Fruit fly (Drosophila melanogaster) whole organism, embryonic: ENCODE data around the gene CG14234.

Experiments
- Antp ChIP-seq: fragments of 200-800 bp; sonication (Bioruptor generic); optimal IDR thresholded peaks from 3 replicates; lab custom pipeline; 2016; ENCODE audit warnings: missing biosample characterization, missing genetic modification characterization
- Asciz ChIP-seq: fragments of 200-800 bp; sonication (Bioruptor generic); optimal IDR thresholded peaks from 2 replicates; lab custom pipeline; 2017; ENCODE audit warnings: missing biosample characterization, mild to moderate bottlenecking, missing genetic modification characterization, missing genetic modification reagents
- Atf-2 ChIP-seq: fragments of 200-800 bp; sonication (Bioruptor generic); optimal IDR thresholded peaks from 2 replicates; lab custom pipeline; 2016; ENCODE audit warnings: missing biosample characterization, missing genetic modification characterization
- CG11695 ChIP-seq: fragments of 200-800 bp; sonication (Bioruptor generic); IDR thresholded peaks from 3 replicates; pipeline ENCODE4 v1.3.6; 2022; ENCODE audit warnings: missing biosample characterization, missing genetic modification characterization
- CG12155 ChIP-seq: fragments of 200-800 bp; sonication (Bioruptor generic); optimal IDR thresholded peaks from 3 replicates; lab custom pipeline; 2016; ENCODE audit warnings: missing biosample characterization, missing genetic modification characterization
- CG12659 ChIP-seq: fragments of 200-800 bp; sonication (Bioruptor generic); optimal IDR thresholded peaks from 3 replicates; lab custom pipeline; 2017; ENCODE audit warnings: mild to moderate bottlenecking, missing biosample characterization, missing genetic modification reagents, missing genetic modification characterization
- CG12744 ChIP-seq: fragments of 200-800 bp; sonication (Bioruptor generic); optimal IDR thresholded peaks from 2 replicates; lab custom pipeline; 2016; ENCODE audit warnings: missing biosample characterization, missing genetic modification characterization
- CG13624 ChIP-seq: fragments of 200-800 bp; sonication (Bioruptor generic); optimal IDR thresholded peaks from 2 replicates; lab custom pipeline; 2016; ENCODE audit warnings: missing biosample characterization, missing genetic modification characterization
- CG17328 ChIP-seq: fragments of 200-800 bp; sonication (Bioruptor generic); IDR thresholded peaks from 2 replicates; pipeline ENCODE4 v1.3.6; 2022; ENCODE audit warnings: missing biosample characterization, missing genetic modification characterization
- CG17359 ChIP-seq: fragments of 200-800 bp; sonication (Bioruptor generic); optimal IDR thresholded peaks from 3 replicates; lab custom pipeline; 2018; ENCODE audit warnings: missing biosample characterization, mild to moderate bottlenecking, missing genetic modification characterization, moderate library complexity
- CG2116 ChIP-seq: fragments of 200-800 bp; sonication (Bioruptor generic); optimal IDR thresholded peaks from 3 replicates; lab custom pipeline; 2018; ENCODE audit warnings: missing biosample characterization, mild to moderate bottlenecking, missing genetic modification characterization
- CG2678 ChIP-seq: fragments of 200-800 bp; sonication (Bioruptor generic); optimal IDR thresholded peaks from 3 replicates; lab custom pipeline; 2019; ENCODE audit warnings: missing biosample characterization, mild to moderate bottlenecking, missing genetic modification characterization, moderate library complexity
- CG30431 ChIP-seq: fragments of 200-800 bp; sonication (Bioruptor generic); optimal IDR thresholded peaks from 2 replicates; lab custom pipeline; 2017; ENCODE audit warnings: missing biosample characterization, missing genetic modification characterization
- CG32532 ChIP-seq: fragments of 200-800 bp; sonication (Bioruptor generic); IDR thresholded peaks from 2 replicates; pipeline ENCODE4 v1.3.6; 2022; ENCODE audit warnings: missing biosample characterization, missing genetic modification characterization
- CG4360 ChIP-seq: fragments of 200-800 bp; sonication (Bioruptor generic); IDR thresholded peaks from 2 replicates; pipeline ENCODE4 v1.3.6; 2022; ENCODE audit warnings: missing biosample characterization, missing genetic modification characterization
- CG4404 ChIP-seq: fragments of 200-800 bp; sonication (Bioruptor generic); IDR thresholded peaks from 2 replicates; pipeline ENCODE4 v1.3.6; 2022; ENCODE audit warnings: missing biosample characterization, missing genetic modification characterization
- CG6254 ChIP-seq: fragments of 200-800 bp; sonication (Bioruptor generic); optimal IDR thresholded peaks from 3 replicates; lab custom pipeline; 2017; ENCODE audit warnings: mild to moderate bottlenecking, missing biosample characterization, missing genetic modification reagents, missing genetic modification characterization
- CG6813 ChIP-seq: fragments of 200-800 bp; sonication (Bioruptor generic); optimal IDR thresholded peaks from 2 replicates; lab custom pipeline; 2017; ENCODE audit warnings: missing biosample characterization, missing genetic modification characterization, mild to moderate bottlenecking, moderate library complexity, missing genetic modification reagents
- CG8290 ChIP-seq, 3 experiments: fragments of 200-800 bp; sonication (Bioruptor generic); optimal IDR thresholded peaks; 2 replicates each; lab custom pipeline; 2016 to 2019; ENCODE audit warnings: missing biosample characterization in 3 of 3, missing genetic modification characterization in 3 of 3, mild to moderate bottlenecking in 2 of 3, moderate library complexity in 1 of 3
- CG8359 ChIP-seq: fragments of 200-800 bp; sonication (Bioruptor generic); optimal IDR thresholded peaks from 2 replicates; lab custom pipeline; 2017; ENCODE audit warnings: missing biosample characterization, mild to moderate bottlenecking, missing genetic modification characterization, borderline replicate concordance
- D ChIP-seq, 2 experiments: fragments of 200-800 bp in 1 of 2; fragments of >200 bp in 1 of 2; sonication (Bioruptor generic) in 1 of 2; optimal IDR thresholded peaks; 2 replicates in 1 of 2; 3 replicates in 1 of 2; lab custom pipeline; 2017; ENCODE audit warnings: mild to moderate bottlenecking in 1 of 2, missing biosample characterization in 1 of 2, missing genetic modification characterization in 1 of 2, missing genetic modification reagents in 1 of 2
- HmgZ ChIP-seq: fragments of 200-800 bp; sonication (Bioruptor generic); optimal IDR thresholded peaks from 2 replicates; lab custom pipeline; 2018; ENCODE audit warnings: missing biosample characterization, mild to moderate bottlenecking, missing genetic modification characterization
- Jarid2 ChIP-seq: fragments of 200-800 bp; sonication (Bioruptor generic); optimal IDR thresholded peaks from 3 replicates; lab custom pipeline; 2017; ENCODE audit warnings: mild to moderate bottlenecking, missing biosample characterization, missing genetic modification reagents, missing genetic modification characterization
- MESR4 ChIP-seq: fragments of 200-800 bp; sonication (Bioruptor generic); optimal IDR thresholded peaks from 2 replicates; lab custom pipeline; 2018; ENCODE audit warnings: missing biosample characterization, mild to moderate bottlenecking, missing genetic modification characterization, moderate library complexity
- Max ChIP-seq: fragments of 200-800 bp; sonication (Bioruptor generic); optimal IDR thresholded peaks from 2 replicates; lab custom pipeline; 2016; ENCODE audit warnings: missing biosample characterization, mild to moderate bottlenecking, missing genetic modification characterization
- Meics ChIP-seq: fragments of 200-800 bp; sonication (Bioruptor generic); optimal IDR thresholded peaks from 2 replicates; lab custom pipeline; 2017; ENCODE audit warnings: missing biosample characterization, mild to moderate bottlenecking, missing genetic modification characterization
- Nf-YA ChIP-seq: fragments of 200-800 bp; sonication (Bioruptor generic); IDR thresholded peaks from 2 replicates; pipeline ENCODE4 v1.3.6; 2022; ENCODE audit warnings: missing biosample characterization, missing genetic modification characterization
- Optix ChIP-seq: fragments of 200-800 bp; sonication (Bioruptor generic); IDR thresholded peaks from 3 replicates; pipeline ENCODE4 v1.3.6; 2022; ENCODE audit warnings: missing biosample characterization, missing genetic modification characterization
- Sox102F ChIP-seq: fragments of 200-800 bp; sonication (Bioruptor generic); optimal IDR thresholded peaks from 2 replicates; lab custom pipeline; 2018; ENCODE audit warnings: missing biosample characterization, mild to moderate bottlenecking, missing genetic modification characterization, moderate library complexity
- Usf ChIP-seq: fragments of 200-800 bp; sonication (Bioruptor generic); optimal IDR thresholded peaks from 2 replicates; lab custom pipeline; 2017; ENCODE audit warnings: missing genotype, missing biosample characterization, missing genetic modification characterization
- danr ChIP-seq: fragments of 200-800 bp; sonication (Bioruptor generic); IDR thresholded peaks from 2 replicates; pipeline ENCODE4 v1.3.6; 2022; ENCODE audit warnings: missing biosample characterization, missing genetic modification characterization
- disco-r ChIP-seq: fragments of 200-800 bp; sonication (Bioruptor generic); optimal IDR thresholded peaks from 2 replicates; lab custom pipeline; 2016; ENCODE audit warnings: missing biosample characterization, missing genetic modification characterization
- fd102C ChIP-seq: fragments of 200-800 bp; sonication (Bioruptor generic); optimal IDR thresholded peaks from 2 replicates; lab custom pipeline; 2018; ENCODE audit warnings: missing biosample characterization, mild to moderate bottlenecking, missing genetic modification characterization, moderate library complexity
- fd64A ChIP-seq: fragments of 200-800 bp; sonication (Bioruptor generic); optimal IDR thresholded peaks from 3 replicates; lab custom pipeline; 2018; ENCODE audit warnings: missing biosample characterization, mild to moderate bottlenecking, missing genetic modification characterization
- gcm ChIP-seq: fragments of 200-800 bp; sonication (Bioruptor generic); optimal IDR thresholded peaks from 2 replicates; lab custom pipeline; 2019; ENCODE audit warnings: missing biosample characterization, mild to moderate bottlenecking, missing genetic modification characterization, moderate library complexity
- grau ChIP-seq: fragments of 200-800 bp; optimal IDR thresholded peaks from 3 replicates; lab custom pipeline; 2019; ENCODE audit warnings: missing biosample characterization, mild to moderate bottlenecking, missing genetic modification characterization, moderate library complexity
- gro ChIP-seq: fragments of 200-800 bp; sonication (Bioruptor generic); optimal IDR thresholded peaks from 2 replicates; lab custom pipeline; 2016; ENCODE audit warnings: missing biosample characterization, missing genetic modification characterization
- h ChIP-seq: fragments of >200 bp; optimal IDR thresholded peaks from 2 replicates; lab custom pipeline; 2017
- ken ChIP-seq: fragments of 200-800 bp; sonication (Bioruptor generic); IDR thresholded peaks from 3 replicates; pipeline ENCODE4 v1.3.6; 2022; ENCODE audit warnings: missing biosample characterization, missing genetic modification characterization
- nerfin-1 ChIP-seq: fragments of 200-800 bp; sonication (Bioruptor generic); optimal IDR thresholded peaks from 3 replicates; lab custom pipeline; 2019; ENCODE audit warnings: missing biosample characterization, mild to moderate bottlenecking, missing genetic modification characterization, moderate library complexity
- otp ChIP-seq: fragments of 200-800 bp; sonication (Bioruptor generic); IDR thresholded peaks from 3 replicates; pipeline ENCODE4, ENCODE4 v1.3.6; 2022; ENCODE audit warnings: missing biosample characterization, missing genetic modification characterization
- so ChIP-seq: fragments of 200-800 bp; sonication (Bioruptor generic); IDR thresholded peaks from 3 replicates; pipeline ENCODE4 v1.3.6; 2022; ENCODE audit warnings: missing biosample characterization, missing genetic modification characterization
- sqz ChIP-seq: fragments of 200-800 bp; sonication (Bioruptor generic); optimal IDR thresholded peaks from 3 replicates; lab custom pipeline; 2018; ENCODE audit warnings: missing biosample characterization, mild to moderate bottlenecking, missing genetic modification characterization
- ssp ChIP-seq: fragments of 200-800 bp; sonication (Bioruptor generic); IDR thresholded peaks from 2 replicates; pipeline ENCODE4 v1.3.6; 2022; ENCODE audit warnings: missing biosample characterization, missing genetic modification characterization
- tin ChIP-seq: fragments of 200-800 bp; sonication (Bioruptor generic); optimal IDR thresholded peaks from 3 replicates; lab custom pipeline; 2016; ENCODE audit warnings: missing biosample characterization, missing genetic modification characterization
- toy ChIP-seq: fragments of 200-800 bp; sonication (Bioruptor generic); IDR thresholded peaks from 2 replicates; pipeline ENCODE4 v1.3.6; 2022; ENCODE audit warnings: missing biosample characterization, missing genetic modification characterization
- unpg ChIP-seq: fragments of 200-800 bp; sonication (Bioruptor generic); optimal IDR thresholded peaks from 3 replicates; lab custom pipeline; 2018; ENCODE audit warnings: missing biosample characterization, mild to moderate bottlenecking, missing genetic modification characterization, moderate library complexity
- vvl ChIP-seq: fragments of 200-800 bp; sonication (Bioruptor generic); IDR thresholded peaks from 2 replicates; pipeline ENCODE4 v1.3.6; 2022; ENCODE audit warnings: missing biosample characterization, missing genetic modification characterization

The CG14234 gene

dm6 chrX:19769821-19770519, 34.6 kb downstream of the CG14234 start (continued):
- TF ChIP-seq Optix (GFP tag; lab: Robert Waterston, UW) (no peak), CG17328 (peak; percentile 52), CG2678 (tag; lab: Kevin White, UChicago) (peak; percentile 51), CG8290 (GFP tag; optimal IDR thresholded peaks at IDR 0.05; lab: Kevin White, UChicago) (no peak), CG8290 (tag; optimal IDR thresholded peaks at IDR 0.05; lab: Kevin White, UChicago) (no peak), CG12659 (GFP tag; lab: Kevin White, UChicago) (no peak), Usf (GFP tag; lab: Kevin White, UChicago) (peak; percentile 21), CG13624 (GFP tag; lab: Kevin White, UChicago) (peak; percentile 27), ken (GFP tag; lab: Robert Waterston, UW) (0 out of 3 replicates have a peak, but pooled peaks have one; percentile 18), gcm (GFP tag; lab: Kevin White, UChicago) (peak; percentile 31), Meics (GFP tag; lab: Kevin White, UChicago) (peak; percentile 1), CG12744 (GFP tag; lab: Kevin White, UChicago) (peak; percentile 9), h (no peak), Nf-YA (GFP tag; lab: Robert Waterston, UW) (no peak), Asciz (GFP tag; lab: Kevin White, UChicago) (peak; percentile 5), Sox102F (GFP tag; lab: Kevin White, UChicago) (peak; percentile 21), CG11695 (GFP tag; lab: Robert Waterston, UW) (0 out of 3 replicates have a peak, but pooled peaks have one; percentile 37), CG30431 (GFP tag; lab: Kevin White, UChicago) (peak; percentile 36), so (GFP tag; lab: Robert Waterston, UW) (no peak), CG4404 (GFP tag; lab: Robert Waterston, UW) (peak; percentile 32; the same call in 1 of the 2 replicates), unpg (peak; percentile 54), vvl (GFP tag; lab: Robert Waterston, UW) (peak; percentile 41; the same call in 1 of the 2 replicates), Antp (GFP tag; lab: Kevin White, UChicago) (peak; percentile 29), Atf-2 (peak; percentile 45), CG32532 (GFP tag; lab: Robert Waterston, UW) (peak; percentile 32; the same call in 1 of the 2 replicates), fd102C (GFP tag; lab: Kevin White, UChicago) (peak; percentile 8), Jarid2 (GFP tag; lab: Kevin White, UChicago) (no peak), gro (no peak), CG4360 (GFP tag; lab: Robert Waterston, UW) (peak; percentile 86), fd64A (no peak), toy (no peak), nerfin-1 (tag; lab: Kevin White, UChicago) (no peak), danr (GFP tag; lab: Robert Waterston, UW) (no peak), sqz (peak; percentile 28), D (optimal IDR thresholded peaks at IDR 0.05; lab: Kevin White, UChicago) (no peak), D (GFP tag; optimal IDR thresholded peaks at IDR 0.05; lab: Kevin White, UChicago) (peak; percentile 50), MESR4 (GFP tag; lab: Kevin White, UChicago) (no peak), CG17359 (tag; lab: Kevin White, UChicago) (peak; percentile 32), CG12155 (GFP tag; lab: Kevin White, UChicago) (peak; percentile 15), disco-r (GFP tag; lab: Kevin White, UChicago) (no peak), otp (peak; percentile 51; the same call in 1 of the 3 replicates), HmgZ (no peak), CG2116 (GFP tag; lab: Kevin White, UChicago) (peak; percentile 9), grau (tag; lab: Kevin White, UChicago) (peak; percentile 37), Max (GFP tag; lab: Kevin White, UChicago) (no peak), tin (GFP tag; lab: Kevin White, UChicago) (peak; percentile 43), ssp (GFP tag; lab: Robert Waterston, UW) (0 out of 2 replicates have a peak, but pooled peaks have one; percentile 18), CG8359 (no peak), CG6813 (peak; percentile 40), CG6254 (GFP tag; lab: Kevin White, UChicago) (peak; percentile 33)
